Fruit fly (Drosophila melanogaster): ENCODE results near the gene CG17470.

- TF ChIP-seq Ets98B (GFP tag; IDR thresholded peaks at IDR 0.05) (peak; percentile 59), CG8159 (tag; optimal IDR thresholded peaks at IDR 0.05) (peak; percentile 43), CG13204 (GFP tag; optimal IDR thresholded peaks at IDR 0.05) (no peak), CG34367 (tag; optimal IDR thresholded peaks at IDR 0.05) (peak; percentile 28), fd96Ca (GFP tag; IDR thresholded peaks at IDR 0.05) (no peak)
Measured at dm6 chr2L:20675875-20676274, 32.8 kb upstream of the CG17470 start, which contains the start of the genes CG31678 and IKKepsilon.
